Fruit fly (Drosophila melanogaster) whole organism, wandering third instar larva: ENCODE results near the gene CG12590.

Experiments used
- CG9705 ChIP-seq: fragments of 200-800 bp; sonication (Bioruptor generic); optimal IDR thresholded peaks from 2 replicates; lab custom pipeline; 2018; ENCODE audit warnings: missing biosample characterization, mild to moderate bottlenecking, missing genetic modification characterization
- HLH106 ChIP-seq: fragments of 200-800 bp; optimal IDR thresholded peaks from 3 replicates; lab custom pipeline; 2019; ENCODE audit warnings: missing biosample characterization, mild to moderate bottlenecking, missing genetic modification characterization, moderate library complexity
- Hnf4 ChIP-seq: fragments of 200-800 bp; sonication (Bioruptor generic); optimal IDR thresholded peaks from 2 replicates; lab custom pipeline; 2016; ENCODE audit warnings: missing biosample characterization, mild to moderate bottlenecking, missing genetic modification characterization
- Jra ChIP-seq: sonication (Bioruptor generic); optimal IDR thresholded peaks from 2 replicates; lab custom pipeline; 2016; ENCODE audit warnings: missing biosample characterization, missing genetic modification characterization
- N ChIP-seq: fragments of >200 bp; optimal IDR thresholded peaks from 2 replicates; lab custom pipeline; 2018; ENCODE audit warnings: missing biosample characterization, missing external identifiers, missing genetic modification characterization
- Vsx2 ChIP-seq: fragments of 200-300, 225-300 bp; sonication (Bioruptor generic); optimal IDR thresholded peaks from 2 replicates; lab custom pipeline; 2018; ENCODE audit warnings: missing biosample characterization, missing genetic modification characterization; ENCODE audit not compliant: partially characterized antibody
- foxo ChIP-seq, 2 experiments: fragments of 200-800 bp; sonication (Bioruptor generic); optimal IDR thresholded peaks; 2 replicates in 1 of 2; 3 replicates in 1 of 2; lab custom pipeline; 2016 to 2017; ENCODE audit warnings: missing biosample characterization in 2 of 2, missing genetic modification characterization in 2 of 2
- pan ChIP-seq: fragments of >200 bp; optimal IDR thresholded peaks from 2 replicates; lab custom pipeline; 2017
- psq ChIP-seq: fragments of 200-800 bp; sonication (Bioruptor generic); optimal IDR thresholded peaks from 3 replicates; lab custom pipeline; 2017; ENCODE audit warnings: missing biosample characterization, mild to moderate bottlenecking, missing genetic modification characterization, moderate library complexity
- rgr ChIP-seq: fragments of 200-800 bp; sonication (Bioruptor generic); optimal IDR thresholded peaks from 3 replicates; lab custom pipeline; 2016; ENCODE audit warnings: missing biosample characterization, mild to moderate bottlenecking, missing genetic modification characterization
- sv ChIP-seq: fragments of 200-800 bp; sonication (Bioruptor generic); optimal IDR thresholded peaks from 3 replicates; lab custom pipeline; 2016; ENCODE audit warnings: missing biosample characterization, missing genetic modification characterization
- woc ChIP-seq: sonication (Bioruptor generic); optimal IDR thresholded peaks from 2 replicates; lab custom pipeline; 2016; ENCODE audit warnings: missing biosample characterization, mild to moderate bottlenecking, missing genetic modification characterization

Gene CG12590

DNA sequence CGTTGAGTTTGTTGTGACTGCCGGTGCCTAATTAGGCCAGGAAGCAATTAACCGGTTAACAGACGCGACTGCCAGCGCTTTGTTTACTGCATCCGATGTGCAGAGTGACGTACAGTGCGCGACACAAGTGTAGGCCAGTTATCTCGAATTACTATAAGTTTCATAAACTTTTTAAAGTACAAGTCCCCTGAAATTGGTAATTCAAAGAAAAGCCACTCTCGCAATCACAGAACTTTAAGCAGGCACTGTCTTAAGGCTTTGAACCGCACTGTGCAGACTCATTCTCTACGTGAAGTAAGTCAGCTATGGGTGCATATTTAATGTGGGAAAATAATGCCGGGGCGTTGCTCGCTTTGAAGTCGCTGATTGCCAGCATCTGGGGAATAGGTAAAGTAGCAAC is 50.1 kb downstream of the CG12590 start (continued):
- TF ChIP-seq sv (GFP tag; lab: Kevin White, UChicago) (no peak), rgr (GFP tag; lab: Kevin White, UChicago) (peak; percentile 57), HLH106 (tag; lab: Kevin White, UChicago) (peak; percentile 65), Vsx2 (GFP tag; lab: Kevin White, UChicago) (no peak), CG9705 (GFP tag; lab: Kevin White, UChicago) (no peak), Jra (GFP tag; lab: Kevin White, UChicago) (no peak), woc (GFP tag; lab: Kevin White, UChicago) (no peak), N (GFP tag; lab: Kevin White, UChicago) (no peak), foxo (GFP tag; optimal IDR thresholded peaks at IDR 0.05; lab: Kevin White, UChicago) (peak in 1 of 2 experiments; percentile 78), psq (peak; percentile 44), pan (no peak), Hnf4 (peak; percentile 58)
- TF ChIP-seq, all 38 proteins: peak for 14
